Fruit fly (Drosophila melanogaster): ENCODE data around the gene CG31642.

Gene CG31642

DNA sequence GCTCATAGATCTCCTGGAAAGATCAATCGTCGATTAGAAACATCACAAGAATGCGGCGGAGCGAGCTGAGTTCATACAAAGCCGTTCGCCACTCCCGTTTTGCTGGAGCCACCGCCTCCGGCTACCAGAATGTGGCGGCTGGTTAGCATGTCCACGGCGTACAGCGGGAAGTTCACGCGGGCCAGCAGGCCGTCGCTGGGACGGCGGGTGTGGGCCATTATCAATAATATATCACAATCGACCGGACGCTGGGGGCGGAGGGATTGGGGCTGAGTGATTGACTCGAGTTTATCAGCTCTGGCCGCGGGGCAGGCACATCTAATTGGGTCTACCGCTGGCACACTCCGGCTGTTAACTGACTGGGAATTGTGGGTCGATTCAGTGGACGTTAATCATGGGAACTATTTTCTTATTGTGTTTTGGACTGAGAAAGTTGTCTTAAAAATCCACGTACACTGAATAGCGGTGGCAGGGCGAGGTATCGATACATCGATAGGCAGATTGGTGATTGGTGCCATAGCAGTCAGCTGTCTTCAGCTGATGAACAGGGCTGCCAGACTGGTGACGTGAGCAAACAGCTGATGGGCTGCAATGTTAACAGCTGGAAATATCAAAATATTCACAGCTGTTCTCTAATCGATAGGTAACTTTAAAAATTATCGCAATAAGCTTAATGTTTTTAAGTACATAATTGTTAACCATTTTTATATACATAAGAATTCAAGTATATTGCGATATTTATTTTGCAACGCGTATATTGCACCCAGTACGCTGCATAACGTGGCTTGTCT, 19.6 kb upstream of the CG31642 start, which contains the start of gene CG9175 (continued):
- TF ChIP-seq tx (GFP tag; optimal IDR thresholded peaks at IDR 0.05) (peak; percentile 39), GATAe (GFP tag; conservative IDR thresholded peaks at IDR 0.05) (no peak), gce (GFP tag; IDR thresholded peaks at IDR 0.05) (no peak), CG8478 (optimal IDR thresholded peaks at IDR 0.05) (no peak), CG32772 (GFP tag; IDR thresholded peaks at IDR 0.05) (no peak), Hr39 (optimal IDR thresholded peaks at IDR 0.05) (no peak), hb (GFP tag; IDR thresholded peaks at IDR 0.05; ENCODE audit: partially characterized antibody) (peak; percentile 93), jumu (GFP tag; optimal IDR thresholded peaks at IDR 0.05) (peak; percentile 48), CG10267 (tag; optimal IDR thresholded peaks at IDR 0.05) (peak; percentile 59), btn (GFP tag; optimal IDR thresholded peaks at IDR 0.05) (no peak), Fer1 (GFP tag; optimal IDR thresholded peaks at IDR 0.05) (peak; percentile 58), sd (tag; optimal IDR thresholded peaks at IDR 0.05) (peak; percentile 66), CG7556 (GFP tag; optimal IDR thresholded peaks at IDR 0.05) (peak; percentile 2), psq (GFP tag; optimal IDR thresholded peaks at IDR 0.05) (no peak), MESR4 (GFP tag; optimal IDR thresholded peaks at IDR 0.05) (peak; percentile 98), pros (GFP tag; optimal IDR thresholded peaks at IDR 0.05) (peak; percentile 17), CG17361 (GFP tag; IDR thresholded peaks at IDR 0.05) (peak; percentile 19; the same call in 1 of the 3 replicates), CG1602 (GFP tag; optimal IDR thresholded peaks at IDR 0.05) (no peak), Elba2 (GFP tag; optimal IDR thresholded peaks at IDR 0.05) (peak; percentile 97), CG43689 (GFP tag; IDR thresholded peaks at IDR 0.05) (no peak), CG1024 (GFP tag; IDR thresholded peaks at IDR 0.05) (no peak), sna (GFP tag; IDR thresholded peaks at IDR 0.05; ENCODE audit: partially characterized antibody) (peak; percentile 96), CG4328 (GFP tag; optimal IDR thresholded peaks at IDR 0.05) (peak; percentile 4), mld (GFP tag; IDR thresholded peaks at IDR 0.05; ENCODE audit: partially characterized antibody) (peak; percentile 88), wek (GFP tag; optimal IDR thresholded peaks at IDR 0.05) (peak; percentile 23), CG9932 (GFP tag; IDR thresholded peaks at IDR 0.05) (peak; percentile 72), vvl (GFP tag; IDR thresholded peaks at IDR 0.05) (peak; percentile 55; the same call in 1 of the 2 replicates), CG10959 (GFP tag; IDR thresholded peaks at IDR 0.05) (no peak), D19B (GFP tag; optimal IDR thresholded peaks at IDR 0.05) (no peak), Chrac-16 (GFP tag; optimal IDR thresholded peaks at IDR 0.05) (no peak), sens (GFP tag) (peak; percentile 83), CG6175 (GFP tag; IDR thresholded peaks at IDR 0.05) (no peak), sim (GFP tag; IDR thresholded peaks at IDR 0.05) (no peak), CG10209 (GFP tag; optimal IDR thresholded peaks at IDR 0.05) (peak; percentile 19), CG9437 (GFP tag; optimal IDR thresholded peaks at IDR 0.05) (no peak), zen2 (GFP tag; IDR thresholded peaks at IDR 0.05; ENCODE audit: partially characterized antibody) (peak; percentile 95), CG10431 (GFP tag; optimal IDR thresholded peaks at IDR 0.05) (no peak), ci (GFP tag; IDR thresholded peaks at IDR 0.05) (peak; percentile 78), cwo (GFP tag; optimal IDR thresholded peaks at IDR 0.05) (no peak), Sry-δ (GFP tag; optimal IDR thresholded peaks at IDR 0.05) (peak; percentile 99), nau (GFP tag; optimal IDR thresholded peaks at IDR 0.05) (peak; percentile 17), CG8765 (GFP tag; IDR thresholded peaks at IDR 0.05) (no peak), CG13287 (GFP tag; IDR thresholded peaks at IDR 0.05; ENCODE audit: partially characterized antibody) (peak; percentile 99), Stat92E (GFP tag; optimal IDR thresholded peaks at IDR 0.05) (peak in 1 of 3 experiments; percentile 81), ranshi (GFP tag; IDR thresholded peaks at IDR 0.05) (0 out of 2 replicates have a peak, but pooled peaks have one; percentile 23), Oaz (GFP tag; IDR thresholded peaks at IDR 0.05) (peak; percentile 13; the same call in 1 of the 2 replicates), CG18599 (GFP tag; optimal IDR thresholded peaks at IDR 0.05) (peak; percentile 32), CG9797 (GFP tag; optimal IDR thresholded peaks at IDR 0.05) (peak; percentile 57), CG17328 (GFP tag; IDR thresholded peaks at IDR 0.05) (no peak), CG12071 (GFP tag; optimal IDR thresholded peaks at IDR 0.05) (peak; percentile 18)

Measured in whole organism, embryonic.